Fruit fly (Drosophila melanogaster): ENCODE measurements around the gene CG10657.

Gene CG10657

DNA sequence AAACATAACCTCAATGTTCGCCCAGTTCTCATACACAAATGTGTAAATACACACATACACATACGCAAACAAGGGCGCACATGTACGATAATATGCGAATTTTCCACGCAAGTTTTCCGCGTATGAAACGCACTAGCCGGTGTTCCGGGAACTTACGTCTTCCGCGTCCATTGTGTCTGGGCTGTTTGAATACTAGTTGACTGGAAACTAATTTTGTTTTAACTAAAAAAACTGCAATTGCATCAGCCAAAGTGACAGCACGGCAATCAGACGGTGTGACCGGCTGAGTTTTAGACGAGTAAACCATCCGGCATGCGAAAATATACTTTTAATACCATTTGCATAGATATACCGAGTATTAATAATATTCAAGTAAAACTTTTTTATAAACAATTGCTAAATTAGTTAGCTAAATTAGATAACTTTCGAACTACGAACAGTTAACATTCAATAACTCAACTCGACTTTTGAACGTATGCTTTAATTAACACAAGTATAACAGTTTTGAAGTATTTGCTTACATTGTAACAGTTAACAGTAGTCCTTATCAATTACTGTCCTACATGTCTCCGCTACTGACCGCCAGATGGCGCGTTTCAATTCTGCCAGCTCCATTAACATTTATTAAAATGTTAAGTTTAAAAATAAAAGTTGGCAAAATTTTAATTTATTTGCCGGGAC, 29.6 kb upstream of the CG10657 start, which contains the start of gene eIF2beta (continued):
- no peak for TF ChIP-seq CG12942 (GFP tag; optimal IDR thresholded peaks at IDR 0.05)
- TF ChIP-seq CG1647 (GFP tag; optimal IDR thresholded peaks at IDR 0.05) = no peak
- TF ChIP-seq CG4820 (GFP tag; optimal IDR thresholded peaks at IDR 0.05) = peak; percentile 19
- TF ChIP-seq slp2 (GFP tag; optimal IDR thresholded peaks at IDR 0.05) = peak; percentile 37
- TF ChIP-seq Fer3 (tag; optimal IDR thresholded peaks at IDR 0.05) = peak; percentile 36
- peak; percentile 84 for TF ChIP-seq dm (GFP tag; optimal IDR thresholded peaks at IDR 0.05)
- TF ChIP-seq Dip2 (GFP tag; IDR thresholded peaks at IDR 0.05) = no peak
- TF ChIP-seq CG2120 (GFP tag; optimal IDR thresholded peaks at IDR 0.05) = peak; percentile 3
- TF ChIP-seq ranshi (GFP tag; IDR thresholded peaks at IDR 0.05) = no peak; the same call in 1 of the 2 replicates
- TF ChIP-seq az2 (GFP tag; optimal IDR thresholded peaks at IDR 0.05) = peak; percentile 49
- no peak for TF ChIP-seq otp (GFP tag; IDR thresholded peaks at IDR 0.05)
- no peak for TF ChIP-seq Tbp (GFP tag; optimal IDR thresholded peaks at IDR 0.05)
- no peak for TF ChIP-seq Ets65A (GFP tag)
- peak; percentile 38 for TF ChIP-seq nau (GFP tag; optimal IDR thresholded peaks at IDR 0.05)
- no peak for TF ChIP-seq CG31441 (GFP tag; IDR thresholded peaks at IDR 0.05)
- peak; percentile 26 for TF ChIP-seq CG17802 (tag; optimal IDR thresholded peaks at IDR 0.05)
- TF ChIP-seq CG1529 (GFP tag; optimal IDR thresholded peaks at IDR 0.05) = peak; percentile 7
- peak; percentile 55 for TF ChIP-seq CG15514 (GFP tag; optimal IDR thresholded peaks at IDR 0.05)
- no peak for TF ChIP-seq Dbx (GFP tag; IDR thresholded peaks at IDR 0.05)
- TF ChIP-seq CG3163 (GFP tag; optimal IDR thresholded peaks at IDR 0.05) = no peak
- TF ChIP-seq CG15601 (tag; optimal IDR thresholded peaks at IDR 0.05) = peak; percentile 52
- peak; percentile 41 for TF ChIP-seq CG18476 (GFP tag; optimal IDR thresholded peaks at IDR 0.05)
- peak; percentile 15 for TF ChIP-seq dmrt11E (tag; optimal IDR thresholded peaks at IDR 0.05)
- TF ChIP-seq ap (GFP tag; IDR thresholded peaks at IDR 0.05) = no peak
- peak; percentile 92 for TF ChIP-seq cg (GFP tag; optimal IDR thresholded peaks at IDR 0.05)
- TF ChIP-seq wdn (GFP tag; IDR thresholded peaks at IDR 0.05) = no peak
- TF ChIP-seq CG8765 (GFP tag; IDR thresholded peaks at IDR 0.05) = no peak
- TF ChIP-seq CG32772 (GFP tag; IDR thresholded peaks at IDR 0.05) = no peak
- peak; percentile 30 for TF ChIP-seq Spps (tag; optimal IDR thresholded peaks at IDR 0.05)
- TF ChIP-seq da (GFP tag; optimal IDR thresholded peaks at IDR 0.05) = no peak
- TF ChIP-seq en (GFP tag; optimal IDR thresholded peaks at IDR 0.05) = no peak
- peak; percentile 39 for TF ChIP-seq CG7839 (tag; optimal IDR thresholded peaks at IDR 0.05)
- peak; percentile 85; the same call in 1 of the 3 replicates for TF ChIP-seq CG34422 (GFP tag; IDR thresholded peaks at IDR 0.05)
- TF ChIP-seq kni (GFP tag; optimal IDR thresholded peaks at IDR 0.05) = peak; percentile 79
- no peak for TF ChIP-seq CG33213 (GFP tag; optimal IDR thresholded peaks at IDR 0.05)
- peak; percentile 24; the same call in 1 of the 2 replicates for TF ChIP-seq Xrp1 (GFP tag; IDR thresholded peaks at IDR 0.05)
- peak; percentile 42 for TF ChIP-seq CG11504 (tag; optimal IDR thresholded peaks at IDR 0.05)
- TF ChIP-seq CTCF (GFP tag; optimal IDR thresholded peaks at IDR 0.05) = peak; percentile 95
- TF ChIP-seq Pdp1 (GFP tag; optimal IDR thresholded peaks at IDR 0.05) = peak in 1 of 2 experiments; percentile 53
- TF ChIP-seq CG1602 (GFP tag; optimal IDR thresholded peaks at IDR 0.05) = no peak
- no peak; the same call in 1 of the 2 replicates for TF ChIP-seq CG14014 (GFP tag; IDR thresholded peaks at IDR 0.05)
- no peak for TF ChIP-seq Ets97D (GFP tag; optimal IDR thresholded peaks at IDR 0.05)
- TF ChIP-seq tin (GFP tag; optimal IDR thresholded peaks at IDR 0.05) = peak; percentile 31
- TF ChIP-seq CG30431 (GFP tag; optimal IDR thresholded peaks at IDR 0.05) = no peak
- peak; percentile 51 for TF ChIP-seq Max (GFP tag; optimal IDR thresholded peaks at IDR 0.05)
- no peak for TF ChIP-seq ato (GFP tag; IDR thresholded peaks at IDR 0.05; ENCODE audit: partially characterized antibody)
- peak; percentile 43 for TF ChIP-seq grau (tag; optimal IDR thresholded peaks at IDR 0.05)
- peak; percentile 34 for TF ChIP-seq Xbp1 (GFP tag; optimal IDR thresholded peaks at IDR 0.05)
- TF ChIP-seq Rx (GFP tag; IDR thresholded peaks at IDR 0.05) = no peak
- TF ChIP-seq eve (GFP tag; optimal IDR thresholded peaks at IDR 0.05) = no peak

All from whole organism, embryonic.